Fruit fly (Drosophila melanogaster): Measurements from ENCODE around the gene CG13891.

dm6 chr3L:457384-457783 is 23.7 kb upstream of the CG13891 start:
- TF ChIP-seq CG8478 (optimal IDR thresholded peaks at IDR 0.05) = no peak
- TF ChIP-seq Dll (optimal IDR thresholded peaks at IDR 0.05) = no peak
- no peak for TF ChIP-seq psq (optimal IDR thresholded peaks at IDR 0.05)
- TF ChIP-seq pan (optimal IDR thresholded peaks at IDR 0.05) = no peak
- no peak for TF ChIP-seq usp (GFP tag; optimal IDR thresholded peaks at IDR 0.05)

Measured in whole organism.